Worm (Caenorhabditis elegans) whole organism, young adult: ENCODE results near the gene lmtr-3.

Experiments used
- C06A6.2 ChIP-seq: fragments of 200-800 bp; sonication (Bioruptor generic); conservative IDR thresholded peaks from 2 replicates; pipeline ENCODE4 v1.3.6; 2022; ENCODE audit warnings: missing genetic modification characterization, missing compliant biosample characterization
- F39B2.1 ChIP-seq: fragments of 200-800 bp; sonication (Bioruptor generic); IDR thresholded peaks from 2 replicates; pipeline ENCODE4 v1.3.6; 2022; ENCODE audit warnings: missing genetic modification reagents, missing genetic modification characterization, missing compliant biosample characterization
- F49E8.2 ChIP-seq: sonication (generic microtip); optimal IDR thresholded peaks from 3 replicates; lab custom pipeline; 2017; ENCODE audit warnings: missing genetic modification characterization, mild to moderate bottlenecking, missing compliant biosample characterization, antibody characterized with exemption, moderate library complexity; ENCODE audit not compliant: insufficient read depth
- K12H6.12 ChIP-seq: fragments of 200-800 bp; sonication (Bioruptor generic); optimal IDR thresholded peaks from 2 replicates; lab custom pipeline; 2018; ENCODE audit warnings: mild to moderate bottlenecking, missing genetic modification characterization, missing compliant biosample characterization
- T07F8.4 ChIP-seq: sonication (generic microtip); optimal IDR thresholded peaks from 2 replicates; lab custom pipeline; 2016; ENCODE audit warnings: mild to moderate bottlenecking, missing genetic modification characterization, moderate library complexity, missing compliant biosample characterization
- Y67H2A.10 ChIP-seq: fragments of 200-800 bp; sonication (Bioruptor generic); conservative IDR thresholded peaks from 2 replicates; pipeline ENCODE4 v1.3.6; 2022; ENCODE audit warnings: missing genetic modification reagents, missing genetic modification characterization, missing compliant biosample characterization
- Y95B8A.8 ChIP-seq: fragments of 200-800 bp; sonication (Bioruptor generic); IDR thresholded peaks from 2 replicates; pipeline ENCODE4 v1.3.6; 2022; ENCODE audit warnings: missing genetic modification reagents, missing genetic modification characterization, missing compliant biosample characterization
- ZK185.1 ChIP-seq: sonication (generic microtip); optimal IDR thresholded peaks from 2 replicates; lab custom pipeline; 2016; ENCODE audit warnings: mild to moderate bottlenecking, missing genetic modification characterization, missing compliant biosample characterization; ENCODE audit not compliant: poor library complexity, severe bottlenecking
- aptf-3 ChIP-seq: fragments of 200-800 bp; sonication (Bioruptor generic); IDR thresholded peaks from 2 replicates; pipeline ENCODE4 v1.3.6; 2022; ENCODE audit warnings: missing genetic modification characterization, missing compliant biosample characterization
- bed-2 ChIP-seq: fragments of 200-800 bp; sonication (Bioruptor generic); IDR thresholded peaks from 2 replicates; pipeline ENCODE4 v1.3.6; 2022; ENCODE audit warnings: missing genetic modification reagents, missing genetic modification characterization, missing compliant biosample characterization
- cebp-2 ChIP-seq: fragments of 200-800 bp; sonication (Bioruptor generic); IDR thresholded peaks from 2 replicates; pipeline ENCODE4 v1.3.6; 2022; ENCODE audit warnings: missing genetic modification characterization, missing compliant biosample characterization
- ceh-40 ChIP-seq: fragments of 200-800 bp; sonication (Bioruptor generic); IDR thresholded peaks from 2 replicates; pipeline ENCODE4 v1.3.6; 2022; ENCODE audit warnings: missing genetic modification characterization, missing compliant biosample characterization
- chd-7 ChIP-seq: sonication (generic microtip); optimal IDR thresholded peaks from 2 replicates; lab custom pipeline; 2016; ENCODE audit warnings: mild to moderate bottlenecking, missing genetic modification characterization, moderate library complexity, missing compliant biosample characterization
- dox-1 ChIP-seq: fragments of 200-800 bp; sonication (Bioruptor generic); IDR thresholded peaks from 2 replicates; pipeline ENCODE4 v1.3.6; 2022; ENCODE audit warnings: missing genetic modification reagents, missing genetic modification characterization, missing compliant biosample characterization
- dpff-1 ChIP-seq: sonication (generic microtip); optimal IDR thresholded peaks from 2 replicates; lab custom pipeline; 2017; ENCODE audit warnings: mild to moderate bottlenecking, missing genetic modification characterization, missing compliant biosample characterization
- dpl-1 ChIP-seq: fragments of 150-350 bp; optimal IDR thresholded peaks from 2 replicates; lab custom pipeline; 2014; ENCODE audit warnings: missing biosample characterization, missing genetic modification reagents, missing genetic modification characterization
- fkh-3 ChIP-seq: sonication (generic microtip); optimal IDR thresholded peaks from 2 replicates; lab custom pipeline; 2016; ENCODE audit warnings: mild to moderate bottlenecking, missing genetic modification characterization, missing compliant biosample characterization
- him-1 ChIP-seq: sonication (generic microtip); optimal IDR thresholded peaks from 2 replicates; lab custom pipeline; 2016; ENCODE audit warnings: missing genotype, missing genetic modification reagents, missing genetic modification characterization, missing compliant biosample characterization
- hmg-20 ChIP-seq: fragments of 200-800 bp; sonication (Bioruptor generic); IDR thresholded peaks from 2 replicates; pipeline ENCODE4 v1.3.6; 2022; ENCODE audit warnings: missing genetic modification reagents, missing genetic modification characterization, missing compliant biosample characterization
- hrde-1 ChIP-seq: sonication (generic microtip); optimal IDR thresholded peaks from 2 replicates; lab custom pipeline; 2016; ENCODE audit warnings: missing genetic modification characterization, mild to moderate bottlenecking, missing compliant biosample characterization, moderate library complexity, missing genotype, missing genetic modification reagents, borderline replicate concordance
- lin-54 ChIP-seq: fragments of 200-800 bp; sonication (Bioruptor generic); optimal IDR thresholded peaks from 2 replicates; lab custom pipeline; 2018; ENCODE audit warnings: mild to moderate bottlenecking, missing genetic modification characterization, missing compliant biosample characterization
- lsy-27 ChIP-seq: sonication (generic microtip); optimal IDR thresholded peaks from 2 replicates; lab custom pipeline; 2017; ENCODE audit warnings: missing genetic modification characterization, mild to moderate bottlenecking, missing compliant biosample characterization, antibody characterized with exemption, missing genotype, borderline replicate concordance; ENCODE audit not compliant: insufficient read depth
- madf-8 ChIP-seq: fragments of 200-800 bp; sonication (Bioruptor generic); conservative IDR thresholded peaks from 2 replicates; pipeline ENCODE4 v1.3.6; 2022; ENCODE audit warnings: missing genetic modification reagents, missing genetic modification characterization, missing compliant biosample characterization
- mcd-1 ChIP-seq: fragments of 200-800 bp; sonication (Bioruptor generic); IDR thresholded peaks from 2 replicates; pipeline ENCODE4 v1.3.6; 2022; ENCODE audit warnings: missing genetic modification reagents, missing genetic modification characterization, missing compliant biosample characterization
- nhr-90 ChIP-seq: sonication (generic microtip); optimal IDR thresholded peaks from 2 replicates; lab custom pipeline; 2016; ENCODE audit warnings: missing genotype, mild to moderate bottlenecking, missing genetic modification characterization, missing compliant biosample characterization
- pbrm-1 ChIP-seq: fragments of 200-800 bp; sonication (Bioruptor generic); IDR thresholded peaks from 2 replicates; pipeline ENCODE4 v1.3.6; 2022; ENCODE audit warnings: missing genetic modification reagents, missing genetic modification characterization, missing compliant biosample characterization
- rcor-1 ChIP-seq: fragments of 200-800 bp; sonication (Bioruptor generic); IDR thresholded peaks from 2 replicates; pipeline ENCODE4 v1.3.6; 2022; ENCODE audit warnings: missing genetic modification reagents, missing genetic modification characterization, missing compliant biosample characterization
- rec-8 ChIP-seq, 2 experiments: sonication (generic microtip); optimal IDR thresholded peaks; 2 replicates each; lab custom pipeline; 2016; ENCODE audit warnings: mild to moderate bottlenecking in 2 of 2, missing genetic modification characterization in 2 of 2, missing genetic modification reagents in 2 of 2, missing genotype in 2 of 2, missing biosample characterization in 1 of 2, missing compliant biosample characterization in 1 of 2, moderate library complexity in 1 of 2
- repo-1 ChIP-seq: sonication (generic microtip); optimal IDR thresholded peaks from 2 replicates; lab custom pipeline; 2017; ENCODE audit warnings: mild to moderate bottlenecking, missing genetic modification characterization, missing compliant biosample characterization
- sea-2 ChIP-seq: fragments of 200-800 bp; sonication (Bioruptor generic); IDR thresholded peaks from 2 replicates; pipeline ENCODE4 v1.3.6; 2022; ENCODE audit warnings: missing genetic modification characterization, missing compliant biosample characterization
- snpc-4 ChIP-seq, 5 experiments: fragments of 150-350 bp in 1 of 5; sonication (generic microtip) in 4 of 5; optimal IDR thresholded peaks; 2 replicates each; lab custom pipeline; 2014 to 2018; ENCODE audit warnings: missing genetic modification characterization in 5 of 5, missing biosample characterization in 3 of 5, antibody characterized with exemption in 2 of 5, mild to moderate bottlenecking in 2 of 5, missing compliant biosample characterization in 2 of 5, missing genotype in 2 of 5, moderate library complexity in 2 of 5, missing genetic modification reagents in 1 of 5
- somi-1 ChIP-seq: fragments of 200-800 bp; sonication (Bioruptor generic); optimal IDR thresholded peaks from 2 replicates; lab custom pipeline; 2018; ENCODE audit warnings: mild to moderate bottlenecking, missing genetic modification characterization, missing compliant biosample characterization
- tbp1 ChIP-seq: fragments of 200-800 bp; sonication (Bioruptor generic); optimal IDR thresholded peaks from 2 replicates; lab custom pipeline; 2018; ENCODE audit warnings: mild to moderate bottlenecking, missing genetic modification characterization, missing compliant biosample characterization
- xnd-1 ChIP-seq: sonication (generic microtip); optimal IDR thresholded peaks from 2 replicates; lab custom pipeline; 2016; ENCODE audit warnings: missing genotype, missing genetic modification reagents, missing genetic modification characterization, missing compliant biosample characterization
- zim-3 ChIP-seq: sonication (generic microtip); optimal IDR thresholded peaks from 2 replicates; lab custom pipeline; 2017; ENCODE audit warnings: mild to moderate bottlenecking, missing genetic modification characterization, moderate library complexity, missing compliant biosample characterization
- ztf-26 ChIP-seq: sonication (generic microtip); optimal IDR thresholded peaks from 2 replicates; lab custom pipeline; 2017; ENCODE audit warnings: missing genetic modification characterization, missing compliant biosample characterization
- ztf-3 ChIP-seq: fragments of 200-800 bp; sonication (Bioruptor generic); optimal IDR thresholded peaks from 2 replicates; lab custom pipeline; 2018; ENCODE audit warnings: mild to moderate bottlenecking, missing genetic modification characterization, missing compliant biosample characterization

Gene lmtr-3

DNA sequence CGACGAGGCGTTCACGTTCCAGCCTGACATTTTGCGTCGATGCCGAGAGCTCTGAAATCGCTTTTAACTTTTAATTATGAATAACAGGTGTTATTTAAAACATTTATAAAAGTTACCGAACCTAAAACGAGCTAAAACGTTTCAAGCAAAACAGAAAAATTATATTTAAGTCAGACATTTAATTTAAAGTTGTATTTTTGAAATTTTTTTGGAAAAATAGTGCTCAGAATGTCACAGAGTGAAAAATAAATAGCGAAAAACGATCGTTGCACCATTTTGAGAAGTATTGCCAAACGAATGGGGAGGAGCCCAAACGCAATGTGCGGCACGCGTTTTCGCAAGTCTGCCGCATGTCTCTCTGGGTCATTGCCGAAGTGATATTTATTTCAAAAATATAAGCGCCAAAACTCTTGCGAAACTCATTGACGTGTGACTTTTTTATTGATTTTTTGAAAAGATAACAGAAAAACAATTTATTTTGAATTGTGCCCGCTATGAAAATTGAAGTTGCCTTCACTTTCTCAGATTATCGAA is 10.9 kb upstream of the lmtr-3 start, which contains the start of gene erfa-3 (continued):
- TF ChIP-seq hrde-1, result no peak
- no peak for TF ChIP-seq fkh-3 (tag; lab: Kevin White, UChicago)
- no peak for TF ChIP-seq Y95B8A.8 (GFP tag; lab: Robert Waterston, UW)
- no peak for TF ChIP-seq sea-2
- TF ChIP-seq lsy-27, result no peak
- no peak for TF ChIP-seq madf-8 (GFP tag; lab: Robert Waterston, UW)
- TF ChIP-seq zim-3, result no peak
- no peak for TF ChIP-seq ztf-3 (GFP tag; lab: Kevin White, UChicago)
- TF ChIP-seq Y67H2A.10 (GFP tag; lab: Robert Waterston, UW), result peak; percentile 49; the same call in 1 of the 2 replicates
- no peak for TF ChIP-seq xnd-1 (tag; lab: Kevin White, UChicago)
- peak; percentile 68 for TF ChIP-seq mcd-1
- peak; percentile 52 for TF ChIP-seq snpc-4 (GFP tag; optimal IDR thresholded peaks at IDR 0.05; lab: Kevin White, UChicago)
- TF ChIP-seq snpc-4 (tag; optimal IDR thresholded peaks at IDR 0.05; lab: Kevin White, UChicago), result peak; percentile 0 to 50 (median 34)
- TF ChIP-seq F39B2.1, result no peak
- TF ChIP-seq tbp1, result peak; percentile 33
- TF ChIP-seq chd-7 (tag; lab: Kevin White, UChicago), result no peak
- TF ChIP-seq rcor-1, result peak; percentile 74
- TF ChIP-seq dpl-1 (GFP tag; lab: Kevin White, UChicago), result peak; percentile 27
- TF ChIP-seq ceh-40 (GFP tag; lab: Robert Waterston, UW), result no peak
- TF ChIP-seq repo-1 (tag; lab: Kevin White, UChicago), result peak; percentile 44
- TF ChIP-seq aptf-3 (GFP tag; lab: Robert Waterston, UW), result no peak
- TF ChIP-seq F49E8.2 (tag; lab: Kevin White, UChicago), result peak; percentile 39
- peak; percentile 58 for TF ChIP-seq lin-54
- peak; percentile 17 for TF ChIP-seq him-1 (tag; lab: Kevin White, UChicago)
- TF ChIP-seq pbrm-1, result no peak
- TF ChIP-seq ZK185.1 (tag; lab: Kevin White, UChicago), result peak; percentile 54
- no peak for TF ChIP-seq somi-1 (GFP tag; lab: Kevin White, UChicago)
- no peak for TF ChIP-seq nhr-90 (tag; lab: Kevin White, UChicago)
- TF ChIP-seq bed-2 (GFP tag; lab: Robert Waterston, UW), result no peak
- peak; percentile 58 for TF ChIP-seq dox-1 (GFP tag; lab: Robert Waterston, UW)
- TF ChIP-seq cebp-2 (GFP tag; lab: Robert Waterston, UW), result no peak
- no peak for TF ChIP-seq dpff-1
- no peak for TF ChIP-seq T07F8.4 (tag; lab: Kevin White, UChicago)
- TF ChIP-seq rec-8 (tag; optimal IDR thresholded peaks at IDR 0.05; lab: Kevin White, UChicago), result no peak
- TF ChIP-seq K12H6.12, result no peak

DNA sequence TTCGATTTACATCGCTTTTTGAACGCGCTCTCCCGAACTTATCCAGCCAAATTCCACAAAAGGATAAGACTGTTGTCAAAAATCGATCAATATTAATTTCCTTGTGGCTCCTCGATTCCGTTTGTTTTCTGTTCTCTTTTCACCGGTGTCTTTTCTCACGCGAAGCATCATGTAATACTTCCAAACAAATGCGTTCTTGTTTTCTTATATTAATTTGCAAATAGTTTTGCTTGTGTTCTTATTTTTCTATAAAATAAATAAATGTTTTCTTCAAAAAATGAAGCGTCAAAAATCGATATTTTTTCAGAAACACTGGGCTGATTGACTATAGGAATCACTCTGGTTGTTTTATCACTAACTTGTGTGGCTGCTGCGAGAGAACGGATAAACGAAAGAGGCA is 10.4 kb upstream of the lmtr-3 start, which contains the start of gene math-33:
Gene math-33, plus strand, starts transcription at position 301 of the 400 bp plus-strand sequence.
- TF ChIP-seq hmg-20 (no peak), ztf-26 (tag; lab: Kevin White, UChicago) (no peak), C06A6.2 (no peak)
